Fruit fly (Drosophila melanogaster) whole organism, prepupa: ENCODE results near the gene Scgdelta.

ENCODE experiments used
- CG11294 ChIP-seq: fragments of 200-800 bp; sonication (Bioruptor generic); IDR thresholded peaks from 2 replicates; pipeline ENCODE4 v1.3.6; 2022; ENCODE audit warnings: missing biosample characterization, missing genetic modification characterization
- CG3032 ChIP-seq: fragments of 200-800 bp; optimal IDR thresholded peaks from 2 replicates; lab custom pipeline; 2019; ENCODE audit warnings: missing biosample characterization, mild to moderate bottlenecking, missing genetic modification characterization, moderate library complexity
- dac ChIP-seq: fragments of 200-800 bp; sonication (Bioruptor generic); optimal IDR thresholded peaks from 2 replicates; lab custom pipeline; 2017; ENCODE audit warnings: missing biosample characterization, mild to moderate bottlenecking, missing genetic modification characterization

DNA sequence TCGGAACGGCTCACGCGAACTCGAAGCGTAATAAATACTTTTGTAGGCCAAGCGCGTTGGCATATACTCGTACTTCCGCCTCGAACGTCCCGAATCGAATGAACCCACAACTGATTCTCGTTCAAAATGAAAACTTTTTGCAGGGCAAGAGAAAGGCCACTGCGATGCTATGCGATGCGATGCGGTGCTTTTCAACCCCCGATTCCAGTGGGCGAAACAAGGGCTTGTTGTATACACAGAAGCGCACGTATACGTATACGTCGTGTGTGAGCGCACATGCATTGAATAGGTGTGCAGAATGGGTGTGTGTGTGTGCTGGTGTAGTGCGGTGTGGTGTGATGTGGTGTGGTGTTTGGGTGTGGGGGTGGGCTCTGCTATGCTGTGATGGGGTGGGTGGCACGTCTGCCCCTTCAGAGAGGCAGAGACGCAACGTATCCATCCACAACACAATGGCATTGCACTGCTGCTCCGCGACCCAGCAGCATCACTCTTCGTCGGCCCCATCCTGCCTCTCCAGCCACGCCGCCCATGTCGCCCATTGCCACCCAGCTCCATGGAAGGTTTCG lies 40.0 kb upstream of the Scgdelta start:
- TF ChIP-seq CG11294 (GFP tag; lab: Robert Waterston, UW) (no peak), CG3032 (tag; lab: Kevin White, UChicago) (no peak), dac (GFP tag; lab: Kevin White, UChicago) (no peak)
